Worm (Caenorhabditis elegans): ENCODE results near the gene C18H9.1.

DNA sequence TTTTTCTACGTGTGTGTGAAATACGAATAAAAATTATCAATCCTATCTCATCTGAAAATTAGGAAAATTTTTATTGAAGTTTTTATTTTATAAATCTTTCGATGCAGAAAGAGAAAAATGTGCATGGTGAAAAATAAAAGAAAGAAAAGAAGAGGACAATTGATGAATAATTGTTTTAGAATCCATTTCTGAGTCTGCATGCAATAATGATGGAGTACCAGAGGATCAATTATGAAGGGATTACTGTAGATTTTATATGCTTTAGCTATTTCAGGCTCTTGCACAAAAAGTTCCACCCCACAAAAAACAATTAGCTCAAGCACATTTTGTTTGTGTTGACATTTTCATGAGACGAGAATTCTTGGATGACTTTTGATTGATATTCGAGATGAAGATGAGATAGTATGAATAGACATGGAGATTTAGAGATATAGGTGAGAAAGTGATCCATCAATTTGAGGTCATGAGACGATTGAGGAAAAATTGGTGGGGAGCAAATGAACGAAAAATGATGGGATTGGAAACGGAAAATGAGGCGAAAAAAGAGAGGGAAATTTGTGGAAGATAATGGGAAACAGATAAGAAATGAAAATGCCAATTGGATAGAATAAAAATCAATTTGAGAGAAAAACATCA lies 6.8 kb downstream of the C18H9.1 start, which contains the start of gene rpy-1:
- TF ChIP-seq ama-1 (optimal IDR thresholded peaks at IDR 0.05) (no peak), hnd-1 (tag; optimal IDR thresholded peaks at IDR 0.05) (no peak), ceh-13 (GFP tag; optimal IDR thresholded peaks at IDR 0.05) (no peak), F13C5.2 (tag; optimal IDR thresholded peaks at IDR 0.05) (no peak), flt-1 (GFP tag; IDR thresholded peaks at IDR 0.05) (no peak)

All from whole organism, early embryonic.